Fruit fly (Drosophila melanogaster) whole organism, prepupa: ENCODE measurements around the gene Jupiter.

ENCODE experiments used
- Blimp-1 ChIP-seq: fragments of 200-800 bp; sonication (Bioruptor generic); optimal IDR thresholded peaks from 3 replicates; lab custom pipeline; 2017; ENCODE audit warnings: missing biosample characterization, missing genetic modification characterization, mild to moderate bottlenecking, moderate library complexity, missing genetic modification reagents
- CG10631 ChIP-seq: fragments of 200-800 bp; sonication (Bioruptor generic); optimal IDR thresholded peaks from 2 replicates; lab custom pipeline; 2016; ENCODE audit warnings: missing biosample characterization, missing genetic modification characterization
- CG10669 ChIP-seq: fragments of 200-800 bp; sonication (Bioruptor generic); optimal IDR thresholded peaks from 3 replicates; lab custom pipeline; 2018; ENCODE audit warnings: missing biosample characterization, mild to moderate bottlenecking, missing genetic modification characterization, moderate library complexity
- CG11762 ChIP-seq: fragments of 200-800 bp; sonication (Bioruptor generic); optimal IDR thresholded peaks from 3 replicates; lab custom pipeline; 2016; ENCODE audit warnings: missing biosample characterization, missing genetic modification characterization; ENCODE audit not compliant: insufficient read depth
- CG16779 ChIP-seq: fragments of 200-800 bp; sonication (Bioruptor generic); optimal IDR thresholded peaks from 3 replicates; lab custom pipeline; 2017; ENCODE audit warnings: missing biosample characterization, mild to moderate bottlenecking, missing genetic modification characterization
- CG3032 ChIP-seq: fragments of 200-800 bp; optimal IDR thresholded peaks from 2 replicates; lab custom pipeline; 2019; ENCODE audit warnings: missing biosample characterization, mild to moderate bottlenecking, missing genetic modification characterization, moderate library complexity
- CG32006 ChIP-seq: fragments of 200-800 bp; sonication (Bioruptor generic); optimal IDR thresholded peaks from 3 replicates; lab custom pipeline; 2017; ENCODE audit warnings: missing biosample characterization, mild to moderate bottlenecking, missing genetic modification characterization
- CG34406 ChIP-seq: fragments of 200-800 bp; sonication (Bioruptor generic); optimal IDR thresholded peaks from 3 replicates; lab custom pipeline; 2016; ENCODE audit warnings: missing biosample characterization, missing genetic modification characterization
- CG4318 ChIP-seq: fragments of 200-800 bp; sonication (Bioruptor generic); optimal IDR thresholded peaks from 3 replicates; lab custom pipeline; 2017; ENCODE audit warnings: missing biosample characterization, mild to moderate bottlenecking, missing genetic modification characterization
- CG6276 ChIP-seq: fragments of 200-800 bp; sonication (Bioruptor generic); optimal IDR thresholded peaks from 2 replicates; lab custom pipeline; 2017; ENCODE audit warnings: missing biosample characterization, mild to moderate bottlenecking, missing genetic modification characterization
- CG6808 ChIP-seq: fragments of 200-800 bp; sonication (Bioruptor generic); optimal IDR thresholded peaks from 3 replicates; lab custom pipeline; 2017; ENCODE audit warnings: missing biosample characterization, missing genetic modification characterization, mild to moderate bottlenecking, moderate library complexity, missing genetic modification reagents
- CG6854 ChIP-seq: fragments of 200-800 bp; sonication (Bioruptor generic); optimal IDR thresholded peaks from 2 replicates; lab custom pipeline; 2017; ENCODE audit warnings: missing biosample characterization, mild to moderate bottlenecking, missing genetic modification characterization
- CG7368 ChIP-seq: fragments of 200-800 bp; sonication (Bioruptor generic); optimal IDR thresholded peaks from 3 replicates; lab custom pipeline; 2016; ENCODE audit warnings: missing biosample characterization, missing genetic modification characterization
- CG8119 ChIP-seq: fragments of 200-800 bp; sonication (Bioruptor generic); IDR thresholded peaks from 3 replicates; pipeline ENCODE4 v1.3.6; 2022; ENCODE audit warnings: missing biosample characterization, missing genetic modification characterization
- Eip78C ChIP-seq: fragments of 200-800 bp; sonication (Bioruptor generic); peaks from one replicate; lab custom pipeline; 2016; ENCODE audit warnings: missing biosample characterization, missing genetic modification characterization
- Hr39 ChIP-seq: fragments of 200-800 bp; sonication (Bioruptor generic); optimal IDR thresholded peaks from 2 replicates; lab custom pipeline; 2016; ENCODE audit warnings: missing biosample characterization, missing genetic modification characterization
- Lpt ChIP-seq: fragments of 200-800 bp; sonication (Bioruptor generic); optimal IDR thresholded peaks from 3 replicates; lab custom pipeline; 2016; ENCODE audit warnings: missing biosample characterization, missing genetic modification characterization
- Met ChIP-seq: fragments of 200-800 bp; sonication (Bioruptor generic); optimal IDR thresholded peaks from 3 replicates; lab custom pipeline; 2016; ENCODE audit warnings: missing biosample characterization, missing genetic modification characterization
- OdsH ChIP-seq: fragments of 200-800 bp; sonication (Bioruptor generic); optimal IDR thresholded peaks from 3 replicates; lab custom pipeline; 2016; ENCODE audit warnings: missing biosample characterization, missing genetic modification characterization
- Smox ChIP-seq: fragments of 200-800 bp; sonication (Bioruptor generic); optimal IDR thresholded peaks from 3 replicates; lab custom pipeline; 2016; ENCODE audit warnings: missing biosample characterization, missing genetic modification characterization
- achi ChIP-seq: fragments of 200-800 bp; sonication (Bioruptor generic); optimal IDR thresholded peaks from 3 replicates; lab custom pipeline; 2016; ENCODE audit warnings: missing biosample characterization, missing genetic modification characterization
- acj6 ChIP-seq: fragments of 200-800 bp; sonication (Bioruptor generic); optimal IDR thresholded peaks from 3 replicates; lab custom pipeline; 2016; ENCODE audit warnings: missing biosample characterization, missing genetic modification characterization
- cyc ChIP-seq: fragments of 200-800 bp; sonication (Bioruptor generic); optimal IDR thresholded peaks from 3 replicates; lab custom pipeline; 2016; ENCODE audit warnings: missing biosample characterization, missing genetic modification characterization
- dac ChIP-seq: fragments of 200-800 bp; sonication (Bioruptor generic); optimal IDR thresholded peaks from 2 replicates; lab custom pipeline; 2017; ENCODE audit warnings: missing biosample characterization, mild to moderate bottlenecking, missing genetic modification characterization
- dsx ChIP-seq: fragments of 200-800 bp; optimal IDR thresholded peaks from 3 replicates; lab custom pipeline; 2019; ENCODE audit warnings: missing biosample characterization, mild to moderate bottlenecking, missing genetic modification characterization, moderate library complexity; ENCODE audit not compliant: poor library complexity, severe bottlenecking
- eg ChIP-seq: fragments of 200-800 bp; sonication (Bioruptor generic); IDR thresholded peaks from 3 replicates; pipeline ENCODE4 v1.3.6; 2022; ENCODE audit warnings: missing biosample characterization, missing genetic modification characterization
- esn ChIP-seq: fragments of 200-800 bp; sonication (Bioruptor generic); optimal IDR thresholded peaks from 2 replicates; lab custom pipeline; 2016; ENCODE audit warnings: missing biosample characterization, mild to moderate bottlenecking, missing genetic modification characterization, moderate library complexity
- fd59A ChIP-seq: fragments of 200-800 bp; sonication (Bioruptor generic); optimal IDR thresholded peaks from 2 replicates; lab custom pipeline; 2017; ENCODE audit warnings: missing biosample characterization, mild to moderate bottlenecking, missing genetic modification characterization, missing genetic modification reagents
- fd85E ChIP-seq: fragments of 200-800 bp; sonication (Bioruptor generic); optimal IDR thresholded peaks from 3 replicates; lab custom pipeline; 2016; ENCODE audit warnings: missing biosample characterization, missing genetic modification characterization
- lz ChIP-seq: fragments of 200-800 bp; sonication (Bioruptor generic); optimal IDR thresholded peaks from 3 replicates; lab custom pipeline; 2016; ENCODE audit warnings: missing biosample characterization, missing genetic modification characterization
- net ChIP-seq: fragments of 200-800 bp; sonication (Bioruptor generic); optimal IDR thresholded peaks from 3 replicates; lab custom pipeline; 2016; ENCODE audit warnings: missing biosample characterization, missing genetic modification characterization
- salr ChIP-seq, 2 experiments: fragments of 200-800 bp; sonication (Bioruptor generic); optimal IDR thresholded peaks; 3 replicates each; lab custom pipeline; 2016 to 2018; ENCODE audit warnings: missing biosample characterization in 2 of 2, missing genetic modification characterization in 2 of 2, mild to moderate bottlenecking in 1 of 2
- spab ChIP-seq: fragments of 200-800 bp; sonication (Bioruptor generic); optimal IDR thresholded peaks from 2 replicates; lab custom pipeline; 2017; ENCODE audit warnings: missing biosample characterization, mild to moderate bottlenecking, missing genetic modification characterization, missing genetic modification reagents
- ss ChIP-seq, 2 experiments: fragments of 200-800 bp; sonication (Bioruptor generic); optimal IDR thresholded peaks; 2 replicates in 1 of 2; 3 replicates in 1 of 2; lab custom pipeline; 2017 to 2018; ENCODE audit warnings: mild to moderate bottlenecking in 2 of 2, missing biosample characterization in 2 of 2, missing genetic modification characterization in 2 of 2, moderate library complexity in 1 of 2
- svp ChIP-seq: fragments of 200-800 bp; sonication (Bioruptor generic); peaks from one replicate; lab custom pipeline; 2016; ENCODE audit warnings: missing biosample characterization, missing genetic modification characterization
- vri ChIP-seq: fragments of 200-800 bp; sonication (Bioruptor generic); optimal IDR thresholded peaks from 3 replicates; lab custom pipeline; 2016; ENCODE audit warnings: missing biosample characterization, mild to moderate bottlenecking, missing genetic modification characterization

Gene Jupiter

DNA sequence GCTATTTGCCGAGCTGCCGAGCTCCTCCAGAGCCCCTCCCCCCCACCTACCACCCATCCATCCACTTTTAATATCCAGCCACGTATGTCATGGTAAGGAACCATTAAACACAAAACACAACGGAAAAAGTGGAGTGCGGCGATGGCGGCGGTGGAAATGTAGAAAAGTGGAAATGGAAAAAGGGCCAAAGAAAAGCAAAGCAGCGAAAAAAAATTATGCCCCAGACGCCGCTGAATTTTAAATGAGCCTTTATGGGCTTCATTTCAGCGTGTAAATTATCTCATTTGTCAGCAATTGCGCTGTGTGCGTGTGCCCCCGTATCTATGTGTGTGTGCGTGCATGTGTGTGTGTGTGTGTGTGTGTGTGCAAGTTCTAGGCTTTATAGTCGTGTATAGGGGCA is 68.6 kb downstream of the Jupiter start:
- TF ChIP-seq Smox, result no peak
- TF ChIP-seq cyc, result no peak
- TF ChIP-seq dac (GFP tag; lab: Kevin White, UChicago), result no peak
- no peak for TF ChIP-seq net (GFP tag; lab: Kevin White, UChicago)
- TF ChIP-seq Hr39 (GFP tag; lab: Kevin White, UChicago), result no peak
- no peak for TF ChIP-seq spab (GFP tag; lab: Kevin White, UChicago)
- no peak for TF ChIP-seq CG16779 (tag; lab: Kevin White, UChicago)
- TF ChIP-seq CG6276 (GFP tag; lab: Kevin White, UChicago), result no peak
- no peak for TF ChIP-seq vri (GFP tag; lab: Kevin White, UChicago)
- no peak for TF ChIP-seq CG6854 (GFP tag; lab: Kevin White, UChicago)

dm6 chr3R:11544150-11544549 is 75.6 kb downstream of the Jupiter start:
- TF ChIP-seq CG4318 (GFP tag; lab: Kevin White, UChicago) (no peak), CG10631 (GFP tag; lab: Kevin White, UChicago) (no peak), salr (GFP tag; optimal IDR thresholded peaks at IDR 0.05; lab: Kevin White, UChicago) (no peak), CG7368 (no peak), vri (GFP tag; lab: Kevin White, UChicago) (no peak), CG11762 (GFP tag; lab: Kevin White, UChicago) (no peak), CG6854 (GFP tag; lab: Kevin White, UChicago) (no peak), CG16779 (tag; lab: Kevin White, UChicago) (no peak), acj6 (no peak), Lpt (GFP tag; lab: Kevin White, UChicago) (no peak), Blimp-1 (GFP tag; lab: Kevin White, UChicago) (no peak), ss (GFP tag; optimal IDR thresholded peaks at IDR 0.05; lab: Kevin White, UChicago) (no peak), spab (GFP tag; lab: Kevin White, UChicago) (no peak), cyc (no peak), CG6808 (GFP tag; lab: Kevin White, UChicago) (no peak), fd85E (GFP tag; lab: Kevin White, UChicago) (no peak), CG32006 (no peak), svp (GFP tag; lab: Kevin White, UChicago) (no peak), Eip78C (GFP tag; lab: Kevin White, UChicago) (no peak), achi (GFP tag; lab: Kevin White, UChicago) (no peak)
- TF ChIP-seq, all 60 proteins: peak for 0

dm6 chr3R:11542899-11543619 is 76.6 kb downstream of the Jupiter start, which contains the start of gene dpr4:
Gene dpr4, minus strand, starts transcription at chr3R:11542949.
- TF ChIP-seq Smox, result no peak
- TF ChIP-seq Met (GFP tag; lab: Kevin White, UChicago), result no peak
- no peak for TF ChIP-seq CG8119 (GFP tag; lab: Robert Waterston, UW)
- TF ChIP-seq dsx (GFP tag; lab: Kevin White, UChicago), result no peak
- TF ChIP-seq lz, result no peak
- no peak for TF ChIP-seq esn
- no peak for TF ChIP-seq CG3032 (tag; lab: Kevin White, UChicago)
- no peak for TF ChIP-seq OdsH (GFP tag; lab: Kevin White, UChicago)
- no peak for TF ChIP-seq CG34406
- no peak for TF ChIP-seq fd59A
- TF ChIP-seq eg, result no peak
- no peak for TF ChIP-seq dac (GFP tag; lab: Kevin White, UChicago)
- no peak for TF ChIP-seq Eip78C (GFP tag; lab: Kevin White, UChicago)
- TF ChIP-seq CG10669 (GFP tag; lab: Kevin White, UChicago), result no peak
- TF ChIP-seq salr (GFP tag; optimal IDR thresholded peaks at IDR 0.05; lab: Kevin White, UChicago), result no peak
- no peak for TF ChIP-seq vri (GFP tag; lab: Kevin White, UChicago)
